Worm (Caenorhabditis elegans): Measurements from ENCODE around the gene famh-161.

ce11 chrV:20574314-20574713 is 40.3 kb upstream of the famh-161 start, which contains the start of gene clec-263:
- TF ChIP-seq dpl-1 (GFP tag; optimal IDR thresholded peaks at IDR 0.05) = no peak
- TF ChIP-seq hmg-1.2 (GFP tag; IDR thresholded peaks at IDR 0.05) = no peak
- no peak for TF ChIP-seq ets-4 (GFP tag; optimal IDR thresholded peaks at IDR 0.05)
- TF ChIP-seq D2030.7 (GFP tag; IDR thresholded peaks at IDR 0.05) = no peak
- no peak for TF ChIP-seq nhr-120 (GFP tag; IDR thresholded peaks at IDR 0.05)
- TF ChIP-seq F57C9.4 (tag; optimal IDR thresholded peaks at IDR 0.05) = no peak
- TF ChIP-seq snpc-4 (GFP tag; optimal IDR thresholded peaks at IDR 0.05) = no peak
- TF ChIP-seq snpc-4 (tag; optimal IDR thresholded peaks at IDR 0.05) = no peak
- no peak for TF ChIP-seq F33H1.4 (GFP tag; IDR thresholded peaks at IDR 0.05)
- no peak for TF ChIP-seq egrh-3 (GFP tag; IDR thresholded peaks at IDR 0.05)
- no peak for TF ChIP-seq madf-8 (GFP tag; conservative IDR thresholded peaks at IDR 0.05)
- TF ChIP-seq ceh-40 (GFP tag; IDR thresholded peaks at IDR 0.05) = no peak
- no peak for TF ChIP-seq Y53F4B.3 (GFP tag; IDR thresholded peaks at IDR 0.05)
- no peak for TF ChIP-seq nhr-179 (tag; optimal IDR thresholded peaks at IDR 0.05)
